Worm (Caenorhabditis elegans) whole organism, L3 larva: ENCODE data around the gene C18H9.6.

Experiments
- R02D3.7 ChIP-seq: fragments of 150-350 bp; optimal IDR thresholded peaks from 2 replicates; lab custom pipeline; 2014; ENCODE audit warnings: missing biosample characterization, missing genetic modification characterization
- aly-2 ChIP-seq: fragments of 150-350 bp; optimal IDR thresholded peaks from 2 replicates; lab custom pipeline; 2014; ENCODE audit warnings: missing biosample characterization, missing genetic modification characterization
- fkh-10 ChIP-seq: sonication (generic microtip); optimal IDR thresholded peaks from 2 replicates; lab custom pipeline; 2017; ENCODE audit warnings: missing biosample characterization, missing genetic modification reagents, missing genetic modification characterization
- nhr-12 ChIP-seq: fragments of 150-350 bp; optimal IDR thresholded peaks from 2 replicates; lab custom pipeline; 2014; ENCODE audit warnings: missing biosample characterization, missing genetic modification characterization
- nhr-237 ChIP-seq: fragments of 150-350 bp; optimal IDR thresholded peaks from 2 replicates; lab custom pipeline; 2014; ENCODE audit warnings: missing biosample characterization, missing genetic modification characterization
- nhr-25 ChIP-seq: sonication (generic microtip); optimal IDR thresholded peaks from 2 replicates; lab custom pipeline; 2017; ENCODE audit warnings: missing biosample characterization, missing genetic modification characterization
- pha-4 ChIP-seq: fragments of 150-350 bp; optimal IDR thresholded peaks from 2 replicates; lab custom pipeline; 2014; ENCODE audit warnings: missing biosample characterization, missing genetic modification reagents, missing genetic modification characterization
- pqm-1 ChIP-seq: fragments of 150-350 bp; optimal IDR thresholded peaks from 2 replicates; lab custom pipeline; 2017; ENCODE audit warnings: missing biosample characterization, missing genetic modification characterization, inconsistent platforms
- skn-1 ChIP-seq: fragments of 150-350 bp; optimal IDR thresholded peaks from 2 replicates; lab custom pipeline; 2014; ENCODE audit warnings: missing biosample characterization, missing genetic modification characterization
- snpc-4 ChIP-seq: fragments of 150-350 bp; optimal IDR thresholded peaks from 2 replicates; lab custom pipeline; 2014; ENCODE audit warnings: missing biosample characterization, missing genetic modification characterization
- ztf-11 ChIP-seq: fragments of 150-350 bp; optimal IDR thresholded peaks from 2 replicates; lab custom pipeline; 2014; ENCODE audit warnings: missing biosample characterization, missing genetic modification characterization

- TF ChIP-seq nhr-12 (tag; lab: Kevin White, UChicago) (no peak), aly-2 (tag; lab: Kevin White, UChicago) (no peak), pqm-1 (peak; percentile 54), skn-1 (tag; lab: Kevin White, UChicago) (no peak), pha-4 (tag; lab: Kevin White, UChicago) (peak; percentile 93), snpc-4 (peak; percentile 25), R02D3.7 (tag; lab: Kevin White, UChicago) (no peak), ztf-11 (tag; lab: Kevin White, UChicago) (no peak), fkh-10 (GFP tag; lab: Kevin White, UChicago) (no peak), nhr-25 (tag; lab: Kevin White, UChicago) (peak; percentile 54), nhr-237 (tag; lab: Kevin White, UChicago) (no peak)
These were observed 33.2 kb upstream of the C18H9.6 start, which contains the start of gene T14B4.3 for ce11 chrII:6734674-6735073.
